Worm (Caenorhabditis elegans) whole organism, late embryonic: ENCODE measurements around the gene F47C12.7.

Experiments
- C38D4.7 ChIP-seq: fragments of 200-800 bp; sonication (Bioruptor generic); optimal IDR thresholded peaks from 2 replicates; lab custom pipeline; 2018; ENCODE audit warnings: mild to moderate bottlenecking, missing genetic modification characterization, moderate library complexity, missing compliant biosample characterization
- K02D7.2 ChIP-seq: sonication (generic microtip); optimal IDR thresholded peaks from 2 replicates; lab custom pipeline; 2017; ENCODE audit warnings: mild to moderate bottlenecking, missing genetic modification characterization, missing compliant biosample characterization
- K09A11.1 ChIP-seq: sonication (generic microtip); optimal IDR thresholded peaks from 2 replicates; lab custom pipeline; 2017; ENCODE audit warnings: antibody characterized with exemption, mild to moderate bottlenecking, missing genetic modification characterization, missing compliant biosample characterization; ENCODE audit not compliant: insufficient read depth
- T23F11.4 ChIP-seq: fragments of 200-800 bp; sonication (Bioruptor generic); optimal IDR thresholded peaks from 2 replicates; lab custom pipeline; 2018; ENCODE audit warnings: mild to moderate bottlenecking, missing genetic modification characterization, missing compliant biosample characterization
- Y22D7AL.16 ChIP-seq: sonication (generic microtip); optimal IDR thresholded peaks from 2 replicates; lab custom pipeline; 2016; ENCODE audit warnings: missing genetic modification characterization, missing compliant biosample characterization
- ceh-19 ChIP-seq: fragments of 200-800 bp; sonication (Bioruptor generic); optimal IDR thresholded peaks from 2 replicates; lab custom pipeline; 2018; ENCODE audit warnings: mild to moderate bottlenecking, missing genetic modification characterization, missing compliant biosample characterization
- ceh-2 ChIP-seq: sonication (generic microtip); optimal IDR thresholded peaks from 2 replicates; lab custom pipeline; 2016; ENCODE audit warnings: missing genotype, missing genetic modification characterization, missing compliant biosample characterization
- ceh-22 ChIP-seq: sonication (generic microtip); optimal IDR thresholded peaks from 2 replicates; lab custom pipeline; 2017; ENCODE audit warnings: missing biosample characterization, missing genetic modification characterization
- ceh-24 ChIP-seq: sonication (generic microtip); optimal IDR thresholded peaks from 2 replicates; lab custom pipeline; 2016; ENCODE audit warnings: mild to moderate bottlenecking, missing genetic modification characterization, missing compliant biosample characterization
- ceh-30 ChIP-seq: fragments of 150-350 bp; optimal IDR thresholded peaks from 2 replicates; lab custom pipeline; 2014; ENCODE audit warnings: missing biosample characterization, missing genetic modification characterization
- ceh-48 ChIP-seq: sonication (generic microtip); optimal IDR thresholded peaks from 2 replicates; lab custom pipeline; 2016; ENCODE audit warnings: missing genetic modification characterization, inconsistent platforms, missing compliant biosample characterization
- ceh-6 ChIP-seq: fragments of 200-800 bp; sonication (Bioruptor generic); optimal IDR thresholded peaks from 2 replicates; lab custom pipeline; 2018; ENCODE audit warnings: mild to moderate bottlenecking, missing genetic modification characterization, missing compliant biosample characterization
- che-1 ChIP-seq: sonication (generic microtip); optimal IDR thresholded peaks from 2 replicates; lab custom pipeline; 2016; ENCODE audit warnings: mild to moderate bottlenecking, missing genetic modification characterization, missing compliant biosample characterization
- elt-4 ChIP-seq: sonication (generic microtip); optimal IDR thresholded peaks from 2 replicates; lab custom pipeline; 2016; ENCODE audit warnings: missing genetic modification characterization, missing compliant biosample characterization
- ets-4 ChIP-seq: sonication (generic microtip); optimal IDR thresholded peaks from 2 replicates; lab custom pipeline; 2016; ENCODE audit warnings: missing genetic modification characterization, missing compliant biosample characterization
- eyg-1 ChIP-seq: sonication (generic microtip); optimal IDR thresholded peaks from 2 replicates; lab custom pipeline; 2016; ENCODE audit warnings: missing genotype, missing genetic modification characterization, missing compliant biosample characterization
- fax-1 ChIP-seq: sonication (generic microtip); optimal IDR thresholded peaks from 2 replicates; lab custom pipeline; 2016; ENCODE audit warnings: missing genotype, missing genetic modification characterization, missing compliant biosample characterization
- hlh-13 ChIP-seq: fragments of 200-800 bp; sonication (Bioruptor generic); optimal IDR thresholded peaks from 2 replicates; lab custom pipeline; 2018; ENCODE audit warnings: mild to moderate bottlenecking, missing genetic modification characterization, missing compliant biosample characterization
- hlh-15 ChIP-seq: sonication (generic microtip); optimal IDR thresholded peaks from 2 replicates; lab custom pipeline; 2016; ENCODE audit warnings: missing genetic modification characterization, missing compliant biosample characterization
- hlh-30 ChIP-seq: sonication (generic microtip); optimal IDR thresholded peaks from 2 replicates; lab custom pipeline; 2017; ENCODE audit warnings: antibody characterized with exemption, missing genetic modification characterization, missing compliant biosample characterization; ENCODE audit not compliant: insufficient read depth
- hlh-6 ChIP-seq: sonication (generic microtip); optimal IDR thresholded peaks from 2 replicates; lab custom pipeline; 2016; ENCODE audit warnings: missing genotype, missing genetic modification characterization, missing compliant biosample characterization
- lim-6 ChIP-seq: sonication (generic microtip); optimal IDR thresholded peaks from 2 replicates; lab custom pipeline; 2016; ENCODE audit warnings: missing genetic modification characterization, missing compliant biosample characterization
- lin-11 ChIP-seq: fragments of 200-800 bp; sonication (Bioruptor generic); optimal IDR thresholded peaks from 2 replicates; lab custom pipeline; 2018; ENCODE audit warnings: mild to moderate bottlenecking, missing genetic modification characterization, missing compliant biosample characterization
- madf-2 ChIP-seq: sonication (generic microtip); optimal IDR thresholded peaks from 2 replicates; lab custom pipeline; 2017; ENCODE audit warnings: missing genetic modification characterization, missing compliant biosample characterization
- mec-3 ChIP-seq: sonication (generic microtip); optimal IDR thresholded peaks from 2 replicates; lab custom pipeline; 2016; ENCODE audit warnings: borderline replicate concordance, missing genetic modification characterization, missing compliant biosample characterization
- nfya-1 ChIP-seq: sonication (generic microtip); optimal IDR thresholded peaks from 2 replicates; lab custom pipeline; 2017; ENCODE audit warnings: missing genetic modification characterization, mild to moderate bottlenecking, missing compliant biosample characterization, antibody characterized with exemption, moderate library complexity
- nhr-11 ChIP-seq: fragments of 150-350 bp; optimal IDR thresholded peaks from 2 replicates; lab custom pipeline; 2014; ENCODE audit warnings: missing biosample characterization, missing genetic modification characterization
- nhr-232 ChIP-seq: sonication (generic microtip); optimal IDR thresholded peaks from 2 replicates; lab custom pipeline; 2016; ENCODE audit warnings: missing genetic modification characterization, missing compliant biosample characterization
- npax-4 ChIP-seq: sonication (generic microtip); optimal IDR thresholded peaks from 2 replicates; lab custom pipeline; 2016; ENCODE audit warnings: missing genetic modification characterization, missing compliant biosample characterization
- odd-2 ChIP-seq: sonication (generic microtip); optimal IDR thresholded peaks from 2 replicates; lab custom pipeline; 2017; ENCODE audit warnings: antibody characterized with exemption, mild to moderate bottlenecking, missing genetic modification characterization, missing compliant biosample characterization
- pag-3 ChIP-seq: sonication (generic microtip); optimal IDR thresholded peaks from 2 replicates; lab custom pipeline; 2016; ENCODE audit warnings: missing compliant biosample characterization, missing genetic modification characterization, borderline replicate concordance
- pax-1 ChIP-seq: fragments of 150-350 bp; optimal IDR thresholded peaks from 2 replicates; lab custom pipeline; 2014; ENCODE audit warnings: missing biosample characterization, missing genetic modification characterization
- pha-2 ChIP-seq: sonication (generic microtip); optimal IDR thresholded peaks from 2 replicates; lab custom pipeline; 2017; ENCODE audit warnings: mild to moderate bottlenecking, missing genetic modification characterization, missing compliant biosample characterization
- pqm-1 ChIP-seq: sonication (generic microtip); optimal IDR thresholded peaks from 2 replicates; lab custom pipeline; 2016; ENCODE audit warnings: missing genetic modification characterization, missing compliant biosample characterization
- pros-1 ChIP-seq: fragments of 150-350 bp; optimal IDR thresholded peaks from 2 replicates; lab custom pipeline; 2014; ENCODE audit warnings: missing biosample characterization, missing genetic modification reagents, missing genetic modification characterization
- ref-2 ChIP-seq: sonication (generic microtip); optimal IDR thresholded peaks from 2 replicates; lab custom pipeline; 2016; ENCODE audit warnings: missing genetic modification characterization, missing compliant biosample characterization
- rnt-1 ChIP-seq: sonication (generic microtip); optimal IDR thresholded peaks from 2 replicates; lab custom pipeline; 2016; ENCODE audit warnings: missing genetic modification characterization, missing compliant biosample characterization
- sdc-2 ChIP-seq: sonication (generic microtip); optimal IDR thresholded peaks from 2 replicates; lab custom pipeline; 2016; ENCODE audit warnings: missing genotype, missing genetic modification characterization, missing compliant biosample characterization
- sox-2 ChIP-seq: fragments of 200-800 bp; sonication (Bioruptor generic); IDR thresholded peaks from 2 replicates; pipeline ENCODE4 v1.3.6; 2022; ENCODE audit warnings: missing genetic modification reagents, missing genetic modification characterization, missing compliant biosample characterization
- tbx-2 ChIP-seq: sonication (generic microtip); optimal IDR thresholded peaks from 2 replicates; lab custom pipeline; 2016; ENCODE audit warnings: missing genetic modification characterization, missing compliant biosample characterization
- tbx-7 ChIP-seq: sonication (generic microtip); optimal IDR thresholded peaks from 2 replicates; lab custom pipeline; 2016; ENCODE audit warnings: missing genotype, missing genetic modification characterization, missing compliant biosample characterization
- unc-55 ChIP-seq: sonication (generic microtip); optimal IDR thresholded peaks from 2 replicates; lab custom pipeline; 2017; ENCODE audit warnings: missing biosample characterization, missing genetic modification reagents, missing genetic modification characterization
- unc-86 ChIP-seq: sonication (generic microtip); optimal IDR thresholded peaks from 2 replicates; lab custom pipeline; 2016; ENCODE audit warnings: missing genetic modification characterization, missing compliant biosample characterization
- zip-5 ChIP-seq: sonication (generic microtip); optimal IDR thresholded peaks from 2 replicates; lab custom pipeline; 2016; ENCODE audit warnings: missing genetic modification characterization, missing compliant biosample characterization
- ztf-16 ChIP-seq: sonication (generic microtip); optimal IDR thresholded peaks from 2 replicates; lab custom pipeline; 2017; ENCODE audit warnings: missing genetic modification characterization, missing compliant biosample characterization

Gene F47C12.7

DNA sequence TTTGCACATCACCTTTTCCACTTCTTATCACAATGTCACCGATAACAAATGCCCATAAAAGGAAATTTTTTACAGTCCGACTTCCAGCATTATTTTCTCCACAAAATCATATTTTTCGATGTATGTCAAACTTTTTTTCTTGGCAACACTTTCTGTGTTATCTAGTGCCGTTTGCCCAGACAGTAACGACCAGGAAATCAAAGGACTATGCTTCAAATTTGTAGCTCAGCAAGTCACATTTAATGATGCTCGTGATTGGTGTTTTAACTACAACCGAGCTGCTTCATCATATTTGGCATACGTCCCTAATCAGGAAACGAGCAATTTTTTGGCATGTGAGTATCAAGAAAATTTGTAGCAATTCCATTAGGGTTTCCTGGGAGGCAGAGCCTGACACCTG, 31.8 kb downstream of the F47C12.7 start:
- TF ChIP-seq hlh-15 (tag; lab: Kevin White, UChicago) (no peak), ceh-22 (tag; lab: Kevin White, UChicago) (no peak), tbx-7 (tag; lab: Kevin White, UChicago) (no peak), nfya-1 (tag; lab: Kevin White, UChicago) (no peak), pha-2 (tag; lab: Kevin White, UChicago) (no peak), hlh-30 (tag; lab: Kevin White, UChicago) (no peak), nhr-11 (no peak), K02D7.2 (tag; lab: Kevin White, UChicago) (no peak), ceh-2 (tag; lab: Kevin White, UChicago) (no peak), K09A11.1 (tag; lab: Kevin White, UChicago) (no peak), pax-1 (no peak), pag-3 (tag; lab: Kevin White, UChicago) (no peak), sox-2 (GFP tag; lab: Robert Waterston, UW) (no peak)
- TF ChIP-seq, all 69 proteins: peak for 0

DNA sequence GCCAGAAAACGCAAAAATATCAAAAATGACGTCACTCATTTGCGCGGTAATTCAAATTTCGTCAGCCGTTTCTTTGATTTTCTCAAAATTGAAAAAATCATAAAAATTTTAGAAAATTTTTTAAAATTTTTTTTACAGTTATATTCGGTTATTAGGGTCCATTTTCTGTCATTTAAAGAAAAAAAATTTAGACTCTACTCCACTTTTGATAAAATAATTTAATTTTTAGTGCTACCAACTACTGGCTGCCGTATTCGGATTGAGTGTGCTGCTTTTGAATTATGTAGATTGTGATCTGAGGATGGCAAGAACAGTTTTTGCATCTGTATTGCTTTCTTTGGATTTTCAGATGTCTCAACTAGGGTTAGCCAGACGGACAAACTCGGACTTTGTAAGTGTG, 32.7 kb downstream of the F47C12.7 start, which contains the start of gene Y46C8AM.1:
Gene Y46C8AM.1 (plus strand): TSS at position 301 of the 400 bp plus-strand sequence.
- TF ChIP-seq tbx-2 (tag; lab: Kevin White, UChicago) (no peak), unc-55 (GFP tag; lab: Kevin White, UChicago) (no peak), Y22D7AL.16 (tag; lab: Kevin White, UChicago) (no peak), eyg-1 (tag; lab: Kevin White, UChicago) (no peak), pqm-1 (no peak), pax-1 (no peak), ceh-24 (tag; lab: Kevin White, UChicago) (no peak), zip-5 (tag; lab: Kevin White, UChicago) (no peak)

DNA sequence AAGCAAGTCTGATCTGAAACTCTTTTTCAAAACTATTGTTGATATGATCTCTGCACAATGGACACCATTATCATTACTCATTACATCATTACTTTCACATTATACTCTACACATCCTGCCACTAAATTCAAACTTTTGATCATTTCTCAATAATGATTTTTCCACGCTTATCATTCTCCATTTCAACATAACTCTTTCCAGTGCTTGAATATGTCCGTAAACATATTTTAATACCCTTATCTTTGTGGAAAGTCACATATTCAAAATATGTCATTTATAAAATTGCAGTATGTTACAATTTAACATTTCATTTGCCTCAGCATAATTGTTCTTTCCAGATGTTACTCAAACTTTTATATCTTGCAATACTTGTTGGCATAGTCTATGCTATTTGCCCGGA, 34.9 kb downstream of the F47C12.7 start, which contains the start of gene clec-75:
Gene clec-75 (plus strand): TSS at position 339 of the 400 bp plus-strand sequence.
- no peak for TF ChIP-seq ztf-16 (tag; lab: Kevin White, UChicago)

DNA sequence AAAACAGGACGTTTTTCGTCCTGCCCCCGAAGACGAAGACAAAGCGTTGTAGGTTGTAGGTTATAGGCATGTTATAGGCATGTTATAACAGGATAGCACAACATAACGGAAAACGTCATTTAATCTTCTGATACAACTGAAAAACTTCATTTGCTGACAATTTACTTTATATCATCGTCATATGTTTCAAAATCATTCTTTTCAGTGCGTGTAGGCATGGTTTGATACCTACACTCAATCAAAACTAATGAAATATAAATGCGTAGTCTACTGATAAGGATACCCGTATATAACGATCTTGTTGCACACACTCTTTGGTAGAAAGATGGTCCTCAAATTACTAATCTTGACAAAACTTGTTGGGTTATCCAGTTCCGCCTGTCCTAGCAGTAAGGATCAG, 38.6 kb downstream of the F47C12.7 start, which contains the start of gene clec-74:
Gene clec-74 (plus strand): TSS at position 301 of the 400 bp plus-strand sequence.
- TF ChIP-seq che-1 (no peak), K02D7.2 (tag; lab: Kevin White, UChicago) (no peak), mec-3 (tag; lab: Kevin White, UChicago) (no peak), nhr-11 (no peak), Y22D7AL.16 (tag; lab: Kevin White, UChicago) (no peak), ceh-48 (tag; lab: Kevin White, UChicago) (no peak), hlh-13 (no peak), sdc-2 (tag; lab: Kevin White, UChicago) (no peak), unc-86 (tag; lab: Kevin White, UChicago) (no peak), hlh-30 (tag; lab: Kevin White, UChicago) (no peak), nhr-232 (tag; lab: Kevin White, UChicago) (no peak), nfya-1 (tag; lab: Kevin White, UChicago) (no peak), madf-2 (no peak), pag-3 (tag; lab: Kevin White, UChicago) (no peak), rnt-1 (tag; lab: Kevin White, UChicago) (no peak), T23F11.4 (no peak), npax-4 (tag; lab: Kevin White, UChicago) (no peak), C38D4.7 (no peak)

DNA sequence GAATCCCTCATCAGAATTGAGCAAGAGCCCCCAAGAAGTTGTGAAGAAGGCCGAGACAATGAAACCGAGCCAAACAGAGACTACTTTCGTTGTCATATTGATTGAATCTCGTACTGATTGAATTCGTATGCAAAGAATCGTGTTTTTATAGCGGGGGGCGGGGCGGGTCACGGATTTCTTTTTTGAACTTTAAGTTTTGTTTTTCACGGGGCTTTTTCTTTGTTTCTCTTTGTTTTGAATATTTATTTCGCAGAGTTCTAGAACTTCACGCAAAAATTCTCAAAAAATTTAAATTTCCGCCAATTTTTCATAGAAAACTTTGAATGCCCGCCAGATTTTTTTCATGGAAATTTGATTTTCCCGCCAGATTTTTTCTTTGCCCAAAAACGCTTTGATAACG, 39.2 kb downstream of the F47C12.7 start, which contains the start of gene clec-73:
Gene clec-73 (minus strand): TSS at position 101 of the 400 bp plus-strand sequence.
- TF ChIP-seq sox-2 (GFP tag; lab: Robert Waterston, UW) (no peak), pqm-1 (no peak), lin-11 (tag; lab: Kevin White, UChicago) (no peak), ref-2 (tag; lab: Kevin White, UChicago) (no peak), ceh-19 (GFP tag; lab: Kevin White, UChicago) (no peak), madf-2 (no peak), tbx-7 (tag; lab: Kevin White, UChicago) (no peak), elt-4 (tag; lab: Kevin White, UChicago) (no peak), fax-1 (no peak), pros-1 (tag; lab: Kevin White, UChicago) (no peak), ceh-30 (tag; lab: Kevin White, UChicago) (no peak), lim-6 (tag; lab: Kevin White, UChicago) (no peak), Y22D7AL.16 (tag; lab: Kevin White, UChicago) (no peak), ets-4 (tag; lab: Kevin White, UChicago) (no peak), odd-2 (tag; lab: Kevin White, UChicago) (no peak), hlh-6 (tag; lab: Kevin White, UChicago) (no peak), ceh-6 (GFP tag; lab: Kevin White, UChicago) (no peak), T23F11.4 (no peak), K09A11.1 (tag; lab: Kevin White, UChicago) (no peak)
